Fruit fly (Drosophila melanogaster): Measurements from ENCODE around the gene CG34278.

DNA sequence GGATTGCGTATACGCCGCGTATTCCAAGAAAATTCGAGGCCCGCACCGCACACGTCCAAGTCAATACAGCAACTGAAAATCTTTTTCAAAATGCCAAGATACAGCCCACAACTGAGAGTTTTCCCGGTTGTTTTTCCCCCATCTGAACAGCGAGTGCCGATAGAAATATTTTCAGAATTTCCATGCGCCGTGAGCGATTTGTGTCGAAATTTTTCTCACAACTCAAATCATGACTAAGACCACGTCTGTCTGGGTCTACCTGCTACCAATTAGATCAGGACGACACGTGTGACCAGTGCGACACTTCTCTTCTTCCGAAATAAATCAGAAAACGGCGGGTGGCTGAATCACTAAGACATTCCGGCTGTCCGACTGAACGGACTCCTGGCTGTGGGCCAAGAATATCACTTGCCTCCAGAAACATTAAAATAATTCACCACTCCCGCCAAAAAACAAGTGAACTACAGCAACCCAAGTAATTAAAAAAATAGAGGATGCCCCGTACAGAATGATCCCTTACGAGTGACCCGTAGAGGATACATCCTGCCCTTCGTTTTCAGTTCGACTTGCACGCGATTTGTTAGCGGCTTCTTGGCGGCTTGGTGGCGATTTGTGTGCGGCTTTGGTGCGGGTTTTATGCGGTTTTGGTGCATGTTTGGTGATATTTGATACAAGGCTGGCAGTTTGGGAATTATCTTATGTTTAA, 5.2 kb downstream of the CG34278 start, which contains the start of gene cher:
- TF ChIP-seq br (GFP tag; optimal IDR thresholded peaks at IDR 0.05), result no peak
- TF ChIP-seq usp (GFP tag; optimal IDR thresholded peaks at IDR 0.05), result no peak
- TF ChIP-seq dmrt93B (GFP tag; optimal IDR thresholded peaks at IDR 0.05), result no peak
- TF ChIP-seq fru (GFP tag; optimal IDR thresholded peaks at IDR 0.05), result no peak
- no peak for TF ChIP-seq GATAd (GFP tag; optimal IDR thresholded peaks at IDR 0.05)
- TF ChIP-seq OdsH (GFP tag; optimal IDR thresholded peaks at IDR 0.05), result no peak
- no peak for TF ChIP-seq dl (GFP tag; optimal IDR thresholded peaks at IDR 0.05; ENCODE audit: insufficient read depth in 1 of 2, partially characterized antibody in 2 of 2)
- no peak for TF ChIP-seq Mio (GFP tag; optimal IDR thresholded peaks at IDR 0.05)
